Fruit fly (Drosophila melanogaster) whole organism, embryonic: ENCODE results near the gene CG31855.

Source experiments
- Antp ChIP-seq: fragments of 200-800 bp; sonication (Bioruptor generic); optimal IDR thresholded peaks from 3 replicates; lab custom pipeline; 2016; ENCODE audit warnings: missing biosample characterization, missing genetic modification characterization
- CG10147 ChIP-seq: fragments of 200-800 bp; sonication (Bioruptor generic); optimal IDR thresholded peaks from 2 replicates; lab custom pipeline; 2019; ENCODE audit warnings: missing biosample characterization, mild to moderate bottlenecking, missing genetic modification characterization, moderate library complexity
- CG11085 ChIP-seq: fragments of 200-800 bp; sonication (Bioruptor generic); IDR thresholded peaks from 2 replicates; pipeline ENCODE4 v1.3.6; 2022; ENCODE audit warnings: missing biosample characterization, missing genetic modification characterization
- CG11696 ChIP-seq: fragments of 200-800 bp; sonication (Bioruptor generic); IDR thresholded peaks from 2 replicates; pipeline ENCODE4 v1.3.6; 2022; ENCODE audit warnings: missing biosample characterization, missing genetic modification characterization
- CG15011 ChIP-seq: fragments of 200-800 bp; sonication (Bioruptor generic); optimal IDR thresholded peaks from 3 replicates; lab custom pipeline; 2018; ENCODE audit warnings: missing biosample characterization, mild to moderate bottlenecking, missing genetic modification characterization
- CG1647 ChIP-seq: fragments of 200-800 bp; sonication (Bioruptor generic); optimal IDR thresholded peaks from 3 replicates; lab custom pipeline; 2016; ENCODE audit warnings: missing biosample characterization, missing genetic modification characterization
- CG17328 ChIP-seq: fragments of 200-800 bp; sonication (Bioruptor generic); IDR thresholded peaks from 2 replicates; pipeline ENCODE4 v1.3.6; 2022; ENCODE audit warnings: missing biosample characterization, missing genetic modification characterization
- CG2199 ChIP-seq: fragments of 200-800 bp; sonication (Bioruptor generic); IDR thresholded peaks from 3 replicates; pipeline ENCODE4 v1.3.6; 2022; ENCODE audit warnings: missing biosample characterization, missing genetic modification characterization
- CG3065 ChIP-seq: fragments of 200-800 bp; sonication (Bioruptor generic); optimal IDR thresholded peaks from 2 replicates; lab custom pipeline; 2016; ENCODE audit warnings: missing biosample characterization, missing genetic modification characterization
- CG31365 ChIP-seq: fragments of 200-800 bp; sonication (Bioruptor generic); optimal IDR thresholded peaks from 2 replicates; lab custom pipeline; 2018; ENCODE audit warnings: missing biosample characterization, mild to moderate bottlenecking, missing genetic modification characterization
- CG33557 ChIP-seq: fragments of 200-800 bp; sonication (Bioruptor generic); optimal IDR thresholded peaks from 2 replicates; lab custom pipeline; 2019; ENCODE audit warnings: missing biosample characterization, mild to moderate bottlenecking, missing genetic modification characterization, moderate library complexity
- CG34422 ChIP-seq: fragments of 200-800 bp; sonication (Bioruptor generic); IDR thresholded peaks from 3 replicates; pipeline ENCODE4 v1.3.6; 2022; ENCODE audit warnings: missing biosample characterization, missing genetic modification characterization
- CG4730 ChIP-seq: fragments of 200-800 bp; sonication (Bioruptor generic); IDR thresholded peaks from 2 replicates; pipeline ENCODE4 v1.3.6; 2022; ENCODE audit warnings: missing biosample characterization, missing genetic modification characterization
- CG4854 ChIP-seq: fragments of 200-800 bp; sonication (Bioruptor generic); optimal IDR thresholded peaks from 2 replicates; lab custom pipeline; 2016; ENCODE audit warnings: missing biosample characterization, missing genetic modification characterization, inconsistent platforms
- CG6683 ChIP-seq: fragments of 200-800 bp; sonication (Bioruptor generic); optimal IDR thresholded peaks from 2 replicates; lab custom pipeline; 2017; ENCODE audit warnings: missing biosample characterization, mild to moderate bottlenecking, missing genetic modification characterization, missing genetic modification reagents
- CG7357 ChIP-seq: fragments of 200-800 bp; sonication (Bioruptor generic); IDR thresholded peaks from 3 replicates; pipeline ENCODE4 v1.3.6; 2022; ENCODE audit warnings: missing biosample characterization, missing genetic modification characterization
- CHES-1-like ChIP-seq: fragments of 200-800 bp; sonication (Bioruptor generic); optimal IDR thresholded peaks from 2 replicates; lab custom pipeline; 2016; ENCODE audit warnings: missing biosample characterization, missing genetic modification characterization
- Dref ChIP-seq: fragments of 200-800 bp; sonication (Bioruptor generic); IDR thresholded peaks from 2 replicates; pipeline ENCODE4 v1.3.6; 2022; ENCODE audit warnings: missing biosample characterization, missing genetic modification characterization
- E2f2 ChIP-seq: fragments of 200-800 bp; sonication (Bioruptor generic); IDR thresholded peaks from 2 replicates; pipeline ENCODE4 v1.3.6; 2022; ENCODE audit warnings: missing biosample characterization, missing genetic modification characterization
- H15 ChIP-seq: fragments of 200-800 bp; sonication (Bioruptor generic); IDR thresholded peaks from 3 replicates; pipeline ENCODE4 v1.3.6; 2022; ENCODE audit warnings: missing biosample characterization, missing genetic modification characterization
- HLH3B ChIP-seq: fragments of 200-800 bp; sonication (Bioruptor generic); IDR thresholded peaks from 2 replicates; pipeline ENCODE4 v1.3.6; 2022; ENCODE audit warnings: missing biosample characterization, missing genetic modification characterization
- HLH54F ChIP-seq: fragments of 200-800 bp; sonication (Bioruptor generic); optimal IDR thresholded peaks from 3 replicates; lab custom pipeline; 2016; ENCODE audit warnings: missing biosample characterization, missing genetic modification characterization
- Hr39 ChIP-seq: fragments of >200 bp; optimal IDR thresholded peaks from 2 replicates; lab custom pipeline; 2017
- Hr51 ChIP-seq, 2 experiments: fragments of 200-800 bp; sonication (Bioruptor generic); optimal IDR thresholded peaks; 2 replicates in 1 of 2; 3 replicates in 1 of 2; lab custom pipeline; 2016 to 2018; ENCODE audit warnings: missing biosample characterization in 2 of 2, missing genetic modification characterization in 2 of 2, mild to moderate bottlenecking in 1 of 2, moderate library complexity in 1 of 2
- Lhr ChIP-seq: fragments of 200-800 bp; sonication (Bioruptor generic); optimal IDR thresholded peaks from 3 replicates; lab custom pipeline; 2017; ENCODE audit warnings: mild to moderate bottlenecking, missing biosample characterization, missing genetic modification reagents, missing genetic modification characterization
- NK7.1 ChIP-seq: fragments of 200-800 bp; sonication (Bioruptor generic); optimal IDR thresholded peaks from 3 replicates; lab custom pipeline; 2016; ENCODE audit warnings: missing biosample characterization, missing genetic modification characterization
- NfI ChIP-seq: fragments of 200-800 bp; sonication (Bioruptor generic); optimal IDR thresholded peaks from 3 replicates; lab custom pipeline; 2018; ENCODE audit warnings: missing biosample characterization, mild to moderate bottlenecking, missing genetic modification characterization, moderate library complexity
- Rx ChIP-seq: fragments of 200-800 bp; sonication (Bioruptor generic); IDR thresholded peaks from 2 replicates; pipeline ENCODE4 v1.3.6; 2022; ENCODE audit warnings: missing biosample characterization, missing genetic modification characterization
- Tbp ChIP-seq: fragments of >200 bp; optimal IDR thresholded peaks from 2 replicates; lab custom pipeline; 2018; ENCODE audit warnings: missing biosample characterization, missing genetic modification characterization
- YL-1 ChIP-seq: fragments of 200-800 bp; sonication (Bioruptor generic); optimal IDR thresholded peaks from 3 replicates; lab custom pipeline; 2017; ENCODE audit warnings: missing biosample characterization, mild to moderate bottlenecking, missing genetic modification characterization
- ap ChIP-seq: fragments of 200-800 bp; sonication (Bioruptor generic); IDR thresholded peaks from 2 replicates; pipeline ENCODE4 v1.3.6; 2022; ENCODE audit warnings: missing biosample characterization, missing genetic modification characterization
- chif ChIP-seq, 2 experiments: fragments of 200-800 bp; sonication (Bioruptor generic); optimal IDR thresholded peaks; 3 replicates each; lab custom pipeline; 2016; ENCODE audit warnings: missing biosample characterization in 2 of 2, missing genetic modification characterization in 2 of 2
- chm ChIP-seq: fragments of 200-800 bp; sonication (Bioruptor generic); IDR thresholded peaks from 2 replicates; pipeline ENCODE4 v1.3.6; 2022; ENCODE audit warnings: missing biosample characterization, missing genetic modification characterization
- chn ChIP-seq: fragments of 200-800 bp; sonication (Bioruptor generic); optimal IDR thresholded peaks from 2 replicates; lab custom pipeline; 2016; ENCODE audit warnings: missing biosample characterization, missing genetic modification characterization
- dm ChIP-seq: fragments of 200-800 bp; sonication (Bioruptor generic); optimal IDR thresholded peaks from 3 replicates; lab custom pipeline; 2016; ENCODE audit warnings: missing biosample characterization, missing genetic modification characterization
- en ChIP-seq: fragments of 200-800 bp; sonication (Bioruptor generic); optimal IDR thresholded peaks from 2 replicates; lab custom pipeline; 2016; ENCODE audit warnings: missing biosample characterization, missing genetic modification characterization
- ewg ChIP-seq: fragments of 200-800 bp; sonication (Bioruptor generic); optimal IDR thresholded peaks from 3 replicates; lab custom pipeline; 2017; ENCODE audit warnings: mild to moderate bottlenecking, missing biosample characterization, missing genetic modification reagents, missing genetic modification characterization
- fd102C ChIP-seq: fragments of 200-800 bp; sonication (Bioruptor generic); optimal IDR thresholded peaks from 2 replicates; lab custom pipeline; 2018; ENCODE audit warnings: missing biosample characterization, mild to moderate bottlenecking, missing genetic modification characterization, moderate library complexity
- fru ChIP-seq: fragments of >200 bp; optimal IDR thresholded peaks from 2 replicates; lab custom pipeline; 2017
- gcm2 ChIP-seq: fragments of 200-800 bp; sonication (Bioruptor generic); optimal IDR thresholded peaks from 2 replicates; lab custom pipeline; 2016; ENCODE audit warnings: missing biosample characterization, missing genetic modification characterization
- h ChIP-seq: fragments of >200 bp; optimal IDR thresholded peaks from 2 replicates; lab custom pipeline; 2017
- hth ChIP-seq: fragments of >200 bp; optimal IDR thresholded peaks from 2 replicates; lab custom pipeline; 2017; ENCODE audit warnings: inconsistent platforms
- klu ChIP-seq: fragments of 200-800 bp; sonication (Bioruptor generic); IDR thresholded peaks from 2 replicates; pipeline ENCODE4 v1.3.6; 2022; ENCODE audit warnings: missing biosample characterization, missing genetic modification characterization
- maf-S ChIP-seq: fragments of 200-800 bp; sonication (Bioruptor generic); optimal IDR thresholded peaks from 2 replicates; lab custom pipeline; 2016; ENCODE audit warnings: missing biosample characterization, missing genetic modification characterization
- nerfin-2 ChIP-seq: fragments of 200-800 bp; sonication (Bioruptor generic); IDR thresholded peaks from 2 replicates; pipeline ENCODE4 v1.3.6; 2022; ENCODE audit warnings: missing biosample characterization, missing genetic modification characterization; ENCODE audit not compliant: partially characterized antibody
- pita ChIP-seq: fragments of 200-800 bp; sonication (Bioruptor generic); optimal IDR thresholded peaks from 2 replicates; lab custom pipeline; 2017; ENCODE audit warnings: missing biosample characterization, mild to moderate bottlenecking, missing genetic modification characterization
- pum ChIP-seq: fragments of 200-800 bp; sonication (Bioruptor generic); optimal IDR thresholded peaks from 2 replicates; lab custom pipeline; 2016; ENCODE audit warnings: missing biosample characterization, missing genetic modification characterization
- ro ChIP-seq: fragments of 200-800 bp; sonication (Bioruptor generic); IDR thresholded peaks from 2 replicates; pipeline ENCODE4 v1.3.6; 2022; ENCODE audit warnings: missing biosample characterization, missing genetic modification characterization
- tin ChIP-seq: fragments of 200-800 bp; sonication (Bioruptor generic); optimal IDR thresholded peaks from 3 replicates; lab custom pipeline; 2016; ENCODE audit warnings: missing biosample characterization, missing genetic modification characterization
- toy ChIP-seq: fragments of 200-800 bp; sonication (Bioruptor generic); IDR thresholded peaks from 2 replicates; pipeline ENCODE4 v1.3.6; 2022; ENCODE audit warnings: missing biosample characterization, missing genetic modification characterization
- tup ChIP-seq: fragments of 200-800 bp; sonication (Bioruptor generic); optimal IDR thresholded peaks from 2 replicates; lab custom pipeline; 2016; ENCODE audit warnings: missing biosample characterization, mild to moderate bottlenecking, missing genetic modification characterization, moderate library complexity
- unpg ChIP-seq: fragments of 200-800 bp; sonication (Bioruptor generic); optimal IDR thresholded peaks from 3 replicates; lab custom pipeline; 2018; ENCODE audit warnings: missing biosample characterization, mild to moderate bottlenecking, missing genetic modification characterization, moderate library complexity
- z ChIP-seq: fragments of 200-800 bp; sonication (Bioruptor generic); IDR thresholded peaks from 3 replicates; pipeline ENCODE4 v1.3.6; 2022; ENCODE audit warnings: missing biosample characterization, missing genetic modification characterization

Gene CG31855

DNA sequence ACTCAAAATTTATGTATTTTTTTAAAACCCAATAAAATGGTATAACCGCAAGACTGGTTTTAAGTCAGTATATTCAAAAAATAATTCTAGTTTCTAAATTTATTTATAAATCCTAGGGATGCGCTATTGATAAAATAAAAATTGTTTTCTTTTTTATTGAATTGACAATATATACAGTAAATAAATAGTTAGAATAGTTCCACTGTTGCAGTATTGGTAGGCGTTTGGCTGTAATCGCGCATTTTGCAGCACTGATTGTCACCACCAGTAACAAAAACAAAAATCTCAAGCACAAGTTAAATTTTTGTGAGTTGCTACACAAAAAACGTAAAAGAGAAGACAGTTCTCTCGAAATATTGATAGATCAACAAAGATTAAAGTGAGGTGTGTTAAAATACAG, at the start of gene CG31855 (continued):
- TF ChIP-seq pita (GFP tag; lab: Kevin White, UChicago) (no peak), h (lab: Kevin White, UChicago) (no peak), ro (GFP tag; lab: Robert Waterston, UW) (peak; percentile 39; the same call in 1 of the 2 replicates), CG15011 (GFP tag; lab: Kevin White, UChicago) (peak; percentile 46), CG34422 (GFP tag; lab: Robert Waterston, UW) (peak; percentile 87), NK7.1 (GFP tag; lab: Kevin White, UChicago) (no peak), HLH3B (peak; percentile 82), Lhr (GFP tag; lab: Kevin White, UChicago) (peak; percentile 12), CHES-1-like (peak; percentile 58), Hr51 (GFP tag; optimal IDR thresholded peaks at IDR 0.05; lab: Kevin White, UChicago) (peak; percentile 81 to 82), en (GFP tag; lab: Kevin White, UChicago) (peak; percentile 23), CG4730 (peak; percentile 77), E2f2 (GFP tag; lab: Robert Waterston, UW) (peak; percentile 49; the same call in 1 of the 2 replicates), CG7357 (peak; percentile 14; the same call in 1 of the 3 replicates), fd102C (peak; percentile 21), toy (GFP tag; lab: Robert Waterston, UW) (no peak), nerfin-2 (GFP tag; lab: Robert Waterston, UW) (no peak), CG6683 (peak; percentile 52), maf-S (GFP tag; lab: Kevin White, UChicago) (peak; percentile 76), CG17328 (peak; percentile 83), CG33557 (GFP tag; lab: Kevin White, UChicago) (peak; percentile 67), z (GFP tag; lab: Robert Waterston, UW) (no peak), dm (GFP tag; lab: Kevin White, UChicago) (peak; percentile 59), klu (GFP tag; lab: Robert Waterston, UW) (peak; percentile 62), chif (GFP tag; optimal IDR thresholded peaks at IDR 0.05; lab: Kevin White, UChicago) (peak; percentile 66 to 73), Tbp (no peak), tup (peak; percentile 67), HLH54F (GFP tag; lab: Kevin White, UChicago) (peak; percentile 74), CG10147 (peak; percentile 66), pum (peak; percentile 81), chn (GFP tag; lab: Kevin White, UChicago) (peak; percentile 87), CG11085 (GFP tag; lab: Robert Waterston, UW) (peak; percentile 82), CG4854 (GFP tag; lab: Kevin White, UChicago) (peak; percentile 87), ewg (GFP tag; lab: Kevin White, UChicago) (peak; percentile 68), Antp (GFP tag; lab: Kevin White, UChicago) (peak; percentile 79), CG11696 (GFP tag; lab: Robert Waterston, UW) (peak; percentile 25; the same call in 1 of the 2 replicates), CG3065 (GFP tag; lab: Kevin White, UChicago) (peak; percentile 49), Hr39 (lab: Kevin White, UChicago) (no peak), Rx (0 out of 2 replicates have a peak, but pooled peaks have one; percentile 9), hth (lab: Kevin White, UChicago) (no peak), CG31365 (tag; lab: Kevin White, UChicago) (peak; percentile 17), chm (GFP tag; lab: Robert Waterston, UW) (peak; percentile 83), fru (lab: Kevin White, UChicago) (no peak), H15 (GFP tag; lab: Robert Waterston, UW) (peak; percentile 87), Dref (0 out of 2 replicates have a peak, but pooled peaks have one; percentile 25), YL-1 (GFP tag; lab: Kevin White, UChicago) (peak; percentile 79), tin (GFP tag; lab: Kevin White, UChicago) (peak; percentile 88), gcm2 (GFP tag; lab: Kevin White, UChicago) (peak; percentile 72), ap (GFP tag; lab: Robert Waterston, UW) (peak; percentile 60), CG2199 (GFP tag; lab: Robert Waterston, UW) (no peak), unpg (GFP tag; lab: Kevin White, UChicago) (peak; percentile 81), NfI (peak; percentile 91), CG1647 (peak; percentile 81)
